Worm (Caenorhabditis elegans) whole organism, L3 larva: ENCODE measurements around the gene F31E8.5.

ENCODE experiments used
- ama-1 ChIP-seq: fragments of 150-350 bp; optimal IDR thresholded peaks from 2 replicates; lab custom pipeline; 2018
- ztf-11 ChIP-seq: fragments of 150-350 bp; optimal IDR thresholded peaks from 2 replicates; lab custom pipeline; 2014; ENCODE audit warnings: missing biosample characterization, missing genetic modification characterization

ce11 chrII:6756232-6756631, 50.8 kb downstream of the F31E8.5 start, which contains the start of gene F41G3.3:
- TF ChIP-seq ztf-11 (tag; lab: Kevin White, UChicago) (no peak), ama-1 (lab: Kevin White, UChicago) (no peak)
